Fruit fly (Drosophila melanogaster) whole organism, embryonic: ENCODE data around the gene eIF3d1.

Experiments
- Bdp1 ChIP-seq: fragments of 200-800 bp; sonication (Bioruptor generic); optimal IDR thresholded peaks from 3 replicates; lab custom pipeline; 2016; ENCODE audit warnings: missing biosample characterization, missing genetic modification characterization
- Bteb2 ChIP-seq: fragments of 200-800 bp; sonication (Bioruptor generic); optimal IDR thresholded peaks from 2 replicates; lab custom pipeline; 2016; ENCODE audit warnings: missing biosample characterization, missing genetic modification characterization
- CG10147 ChIP-seq: fragments of 200-800 bp; sonication (Bioruptor generic); optimal IDR thresholded peaks from 2 replicates; lab custom pipeline; 2019; ENCODE audit warnings: missing biosample characterization, mild to moderate bottlenecking, missing genetic modification characterization, moderate library complexity
- CG10267 ChIP-seq: fragments of 200-800 bp; sonication (Bioruptor generic); optimal IDR thresholded peaks from 2 replicates; lab custom pipeline; 2018; ENCODE audit warnings: missing biosample characterization, mild to moderate bottlenecking, missing genetic modification characterization, moderate library complexity
- CG10543 ChIP-seq: fragments of 200-800 bp; sonication (Bioruptor generic); optimal IDR thresholded peaks from 3 replicates; lab custom pipeline; 2017; ENCODE audit warnings: missing biosample characterization, mild to moderate bottlenecking, missing genetic modification characterization, moderate library complexity
- CG12071 ChIP-seq: fragments of 200-800 bp; sonication (Bioruptor generic); optimal IDR thresholded peaks from 3 replicates; lab custom pipeline; 2018; ENCODE audit warnings: missing biosample characterization, mild to moderate bottlenecking, missing genetic modification characterization
- CG13123 ChIP-seq: fragments of 200-800 bp; sonication (Bioruptor generic); optimal IDR thresholded peaks from 2 replicates; lab custom pipeline; 2016; ENCODE audit warnings: missing biosample characterization, missing genetic modification characterization
- CG15073 ChIP-seq: fragments of 200-800 bp; sonication (Bioruptor generic); optimal IDR thresholded peaks from 2 replicates; lab custom pipeline; 2016; ENCODE audit warnings: missing biosample characterization, missing genetic modification characterization
- CG17568 ChIP-seq: fragments of 200-800 bp; sonication (Bioruptor generic); optimal IDR thresholded peaks from 2 replicates; lab custom pipeline; 2018; ENCODE audit warnings: missing biosample characterization, mild to moderate bottlenecking, missing genetic modification characterization, moderate library complexity
- CG18764 ChIP-seq: fragments of 200-800 bp; sonication (Bioruptor generic); optimal IDR thresholded peaks from 3 replicates; lab custom pipeline; 2016; ENCODE audit warnings: missing biosample characterization, missing genetic modification characterization
- CG2120 ChIP-seq: fragments of 200-800 bp; sonication (Bioruptor generic); optimal IDR thresholded peaks from 3 replicates; lab custom pipeline; 2016; ENCODE audit warnings: missing biosample characterization, missing genetic modification characterization
- CG2678 ChIP-seq: fragments of 200-800 bp; sonication (Bioruptor generic); optimal IDR thresholded peaks from 3 replicates; lab custom pipeline; 2019; ENCODE audit warnings: missing biosample characterization, mild to moderate bottlenecking, missing genetic modification characterization, moderate library complexity
- CG5953 ChIP-seq: fragments of 200-800 bp; sonication (Bioruptor generic); IDR thresholded peaks from 2 replicates; pipeline ENCODE4 v1.3.6; 2022; ENCODE audit warnings: missing biosample characterization, missing genetic modification characterization
- CG7271 ChIP-seq: fragments of 200-800 bp; sonication (Bioruptor generic); optimal IDR thresholded peaks from 2 replicates; lab custom pipeline; 2018; ENCODE audit warnings: missing biosample characterization, mild to moderate bottlenecking, missing genetic modification characterization, moderate library complexity
- CG8944 ChIP-seq: fragments of 200-800 bp; sonication (Bioruptor generic); optimal IDR thresholded peaks from 3 replicates; lab custom pipeline; 2016; ENCODE audit warnings: missing biosample characterization, missing genetic modification characterization
- CG9932 ChIP-seq: fragments of 200-800 bp; sonication (Bioruptor generic); IDR thresholded peaks from 2 replicates; pipeline ENCODE4 v1.3.6; 2022; ENCODE audit warnings: missing biosample characterization, missing genetic modification characterization
- Chrac-16 ChIP-seq: fragments of 200-800 bp; sonication (Bioruptor generic); optimal IDR thresholded peaks from 3 replicates; lab custom pipeline; 2016; ENCODE audit warnings: missing biosample characterization, missing genetic modification characterization
- Dfd ChIP-seq, 2 experiments: fragments of >200 bp; optimal IDR thresholded peaks; 2 replicates each; lab custom pipeline; 2017; ENCODE audit warnings: missing biosample characterization in 2 of 2, missing genetic modification characterization in 2 of 2
- Dll ChIP-seq: fragments of 200-800 bp; sonication (Bioruptor generic); IDR thresholded peaks from 4 replicates; pipeline ENCODE4 v1.3.6; 2022; ENCODE audit warnings: missing biosample characterization, missing genetic modification characterization; ENCODE audit not compliant: partially characterized antibody
- E2f1 ChIP-seq: fragments of 200-800 bp; sonication (Bioruptor generic); IDR thresholded peaks from 2 replicates; pipeline ENCODE4 v1.3.6; 2022; ENCODE audit warnings: missing biosample characterization, missing genetic modification characterization
- HLHmδ ChIP-seq: fragments of 200-800 bp; sonication (Bioruptor generic); optimal IDR thresholded peaks from 2 replicates; lab custom pipeline; 2018; ENCODE audit warnings: missing biosample characterization, mild to moderate bottlenecking, missing genetic modification characterization, moderate library complexity
- Hand ChIP-seq: fragments of 200-800 bp; sonication (Bioruptor generic); optimal IDR thresholded peaks from 2 replicates; lab custom pipeline; 2017; ENCODE audit warnings: mild to moderate bottlenecking, missing biosample characterization, missing genetic modification reagents, missing genetic modification characterization
- HmgZ ChIP-seq: fragments of 200-800 bp; sonication (Bioruptor generic); optimal IDR thresholded peaks from 2 replicates; lab custom pipeline; 2018; ENCODE audit warnings: missing biosample characterization, mild to moderate bottlenecking, missing genetic modification characterization
- Hr51 ChIP-seq, 2 experiments: fragments of 200-800 bp; sonication (Bioruptor generic); optimal IDR thresholded peaks; 2 replicates in 1 of 2; 3 replicates in 1 of 2; lab custom pipeline; 2016 to 2018; ENCODE audit warnings: missing biosample characterization in 2 of 2, missing genetic modification characterization in 2 of 2, mild to moderate bottlenecking in 1 of 2, moderate library complexity in 1 of 2
- MTF-1 ChIP-seq: fragments of 200-800 bp; sonication (Bioruptor generic); optimal IDR thresholded peaks from 2 replicates; lab custom pipeline; 2018; ENCODE audit warnings: missing biosample characterization, mild to moderate bottlenecking, missing genetic modification characterization, borderline replicate concordance
- Myb ChIP-seq: fragments of 200-800 bp; sonication (Bioruptor generic); optimal IDR thresholded peaks from 2 replicates; lab custom pipeline; 2016; ENCODE audit warnings: missing biosample characterization, missing genetic modification characterization
- Oaz ChIP-seq: fragments of 200-800 bp; sonication (Bioruptor generic); IDR thresholded peaks from 2 replicates; pipeline ENCODE4 v1.3.6; 2022; ENCODE audit warnings: missing biosample characterization, missing genetic modification characterization
- Pdp1 ChIP-seq, 2 experiments: fragments of 200-800 bp; sonication (Bioruptor generic); optimal IDR thresholded peaks; 3 replicates each; lab custom pipeline; 2016; ENCODE audit warnings: missing biosample characterization in 2 of 2, missing genetic modification characterization in 2 of 2, mild to moderate bottlenecking in 1 of 2, moderate library complexity in 1 of 2
- Stat92E ChIP-seq, 3 experiments: fragments of >200 bp in 2 of 3; fragments of 200-800 bp in 1 of 3; sonication (Bioruptor generic) in 1 of 3; optimal IDR thresholded peaks; 2 replicates each; lab custom pipeline; 2017 to 2019; ENCODE audit warnings: missing biosample characterization in 3 of 3, missing genetic modification characterization in 3 of 3, mild to moderate bottlenecking in 1 of 3, moderate library complexity in 1 of 3
- bbx ChIP-seq: fragments of 200-800 bp; sonication (Bioruptor generic); IDR thresholded peaks from 2 replicates; pipeline ENCODE4 v1.3.6; 2022; ENCODE audit warnings: missing biosample characterization, missing genetic modification characterization; ENCODE audit not compliant: partially characterized antibody
- bsh ChIP-seq, 2 experiments: fragments of 200-800 bp; sonication (Bioruptor generic); optimal IDR thresholded peaks; 2 replicates each; lab custom pipeline; 2017 to 2018; ENCODE audit warnings: mild to moderate bottlenecking in 2 of 2, missing biosample characterization in 2 of 2, missing genetic modification characterization in 2 of 2, moderate library complexity in 1 of 2
- crc ChIP-seq: fragments of 200-800 bp; sonication (Bioruptor generic); optimal IDR thresholded peaks from 2 replicates; lab custom pipeline; 2016; ENCODE audit warnings: missing biosample characterization, missing genetic modification characterization
- gce ChIP-seq: fragments of 200-800 bp; sonication (Bioruptor generic); IDR thresholded peaks from 3 replicates; pipeline ENCODE4 v1.3.6; 2022; ENCODE audit warnings: missing biosample characterization, missing genetic modification characterization
- gcm2 ChIP-seq: fragments of 200-800 bp; sonication (Bioruptor generic); optimal IDR thresholded peaks from 2 replicates; lab custom pipeline; 2016; ENCODE audit warnings: missing biosample characterization, missing genetic modification characterization
- ind ChIP-seq: fragments of 200-800 bp; sonication (Bioruptor generic); optimal IDR thresholded peaks from 3 replicates; lab custom pipeline; 2016; ENCODE audit warnings: missing biosample characterization, missing genetic modification characterization
- jing ChIP-seq: fragments of 200-800 bp; sonication (Bioruptor generic); optimal IDR thresholded peaks from 2 replicates; lab custom pipeline; 2018; ENCODE audit warnings: missing biosample characterization, mild to moderate bottlenecking, missing genetic modification characterization
- ken ChIP-seq: fragments of 200-800 bp; sonication (Bioruptor generic); IDR thresholded peaks from 3 replicates; pipeline ENCODE4 v1.3.6; 2022; ENCODE audit warnings: missing biosample characterization, missing genetic modification characterization
- rib ChIP-seq: fragments of 200-800 bp; sonication (Bioruptor generic); IDR thresholded peaks from 2 replicates; pipeline ENCODE4 v1.3.6; 2022; ENCODE audit warnings: missing biosample characterization, missing genetic modification characterization
- salm ChIP-seq: fragments of 200-800 bp; sonication (Bioruptor generic); optimal IDR thresholded peaks from 2 replicates; lab custom pipeline; 2018; ENCODE audit warnings: missing biosample characterization, mild to moderate bottlenecking, missing genetic modification characterization
- sd ChIP-seq: fragments of 200-800 bp; sonication (Bioruptor generic); optimal IDR thresholded peaks from 3 replicates; lab custom pipeline; 2018; ENCODE audit warnings: missing biosample characterization, mild to moderate bottlenecking, missing genetic modification characterization, moderate library complexity
- seq ChIP-seq: fragments of 200-800 bp; sonication (Bioruptor generic); IDR thresholded peaks from 2 replicates; pipeline ENCODE4 v1.3.6; 2022; ENCODE audit warnings: missing biosample characterization, missing genetic modification characterization
- sna ChIP-seq: fragments of 200-800 bp; sonication (Bioruptor generic); IDR thresholded peaks from 2 replicates; pipeline ENCODE4 v1.3.6; 2022; ENCODE audit warnings: missing biosample characterization, missing genetic modification characterization; ENCODE audit not compliant: partially characterized antibody
- stc ChIP-seq: fragments of 200-800 bp; sonication (Bioruptor generic); IDR thresholded peaks from 2 replicates; pipeline ENCODE4 v1.3.6; 2022; ENCODE audit warnings: missing biosample characterization, missing genetic modification characterization
- stwl ChIP-seq: fragments of 200-800 bp; sonication (Bioruptor generic); optimal IDR thresholded peaks from 3 replicates; lab custom pipeline; 2018; ENCODE audit warnings: missing biosample characterization, mild to moderate bottlenecking, missing genetic modification characterization, moderate library complexity
- sug ChIP-seq: fragments of 200-800 bp; optimal IDR thresholded peaks from 2 replicates; lab custom pipeline; 2019; ENCODE audit warnings: missing biosample characterization, mild to moderate bottlenecking, missing genetic modification characterization, moderate library complexity
- tin ChIP-seq: fragments of 200-800 bp; sonication (Bioruptor generic); optimal IDR thresholded peaks from 3 replicates; lab custom pipeline; 2016; ENCODE audit warnings: missing biosample characterization, missing genetic modification characterization
- trh ChIP-seq: fragments of 200-800 bp; sonication (Bioruptor generic); optimal IDR thresholded peaks from 2 replicates; lab custom pipeline; 2016; ENCODE audit warnings: missing biosample characterization, missing genetic modification characterization
- ttk ChIP-seq: fragments of 200-800 bp; sonication (Bioruptor generic); IDR thresholded peaks from 2 replicates; pipeline ENCODE4 v2.1.2; 2022; ENCODE audit warnings: missing biosample characterization, missing genetic modification characterization
- twi ChIP-seq: fragments of 200-800 bp; optimal IDR thresholded peaks from 2 replicates; lab custom pipeline; 2019; ENCODE audit warnings: missing biosample characterization, mild to moderate bottlenecking, missing genetic modification characterization, moderate library complexity
- wdn ChIP-seq: fragments of 200-800 bp; sonication (Bioruptor generic); IDR thresholded peaks from 2 replicates; pipeline ENCODE4 v1.3.6; 2022; ENCODE audit warnings: missing biosample characterization, missing genetic modification characterization
- zen ChIP-seq: fragments of 200-800 bp; sonication (Bioruptor generic); optimal IDR thresholded peaks from 3 replicates; lab custom pipeline; 2018; ENCODE audit warnings: missing biosample characterization, mild to moderate bottlenecking, missing genetic modification characterization, moderate library complexity

Gene eIF3d1

dm6 chr3R:23725711-23726349, 46.0 kb downstream of the eIF3d1 start (continued):
- no peak for TF ChIP-seq bsh (GFP tag; optimal IDR thresholded peaks at IDR 0.05; lab: Kevin White, UChicago)
- TF ChIP-seq ken (GFP tag; lab: Robert Waterston, UW): no peak
- no peak for TF ChIP-seq Dfd (GFP tag; optimal IDR thresholded peaks at IDR 0.05; lab: Kevin White, UChicago)
- TF ChIP-seq bbx (GFP tag; lab: Robert Waterston, UW): no peak
- TF ChIP-seq HLHmδ (GFP tag; lab: Kevin White, UChicago): no peak
- peak; percentile 81 for TF ChIP-seq sug (tag; lab: Kevin White, UChicago)
- no peak for TF ChIP-seq Oaz
- TF ChIP-seq Hand (GFP tag; lab: Kevin White, UChicago): no peak
- no peak for TF ChIP-seq Dll (GFP tag; lab: Robert Waterston, UW)
- TF ChIP-seq CG12071: peak; percentile 52
- TF ChIP-seq wdn (GFP tag; lab: Robert Waterston, UW): no peak
- peak in 1 of 2 experiments; percentile 51 for TF ChIP-seq Pdp1 (GFP tag; optimal IDR thresholded peaks at IDR 0.05; lab: Kevin White, UChicago)
- no peak for TF ChIP-seq Bdp1
- TF ChIP-seq Hr51 (GFP tag; optimal IDR thresholded peaks at IDR 0.05; lab: Kevin White, UChicago): no peak
- no peak for TF ChIP-seq CG17568 (GFP tag; lab: Kevin White, UChicago)
- peak; percentile 67; the same call in 1 of the 2 replicates for TF ChIP-seq rib (GFP tag; lab: Robert Waterston, UW)
- no peak for TF ChIP-seq seq (GFP tag; lab: Robert Waterston, UW)
- no peak for TF ChIP-seq CG10267
- TF ChIP-seq HmgZ: peak; percentile 68
- no peak for TF ChIP-seq Chrac-16 (GFP tag; lab: Kevin White, UChicago)
- peak; percentile 86 for TF ChIP-seq CG10543 (GFP tag; lab: Kevin White, UChicago)
- peak; percentile 28 for TF ChIP-seq salm
- TF ChIP-seq CG8944 (GFP tag; lab: Kevin White, UChicago): no peak
- TF ChIP-seq jing (GFP tag; lab: Kevin White, UChicago): no peak
- no peak for TF ChIP-seq CG9932 (GFP tag; lab: Robert Waterston, UW)
- no peak for TF ChIP-seq CG18764 (GFP tag; lab: Kevin White, UChicago)
- TF ChIP-seq E2f1: no peak
- TF ChIP-seq CG13123 (GFP tag; lab: Kevin White, UChicago): no peak
- no peak for TF ChIP-seq sna (GFP tag; lab: Robert Waterston, UW)
- TF ChIP-seq stwl: no peak
- peak; percentile 61 for TF ChIP-seq sd
- TF ChIP-seq crc (GFP tag; lab: Kevin White, UChicago): no peak
- no peak for TF ChIP-seq CG15073 (GFP tag; lab: Kevin White, UChicago)
- no peak for TF ChIP-seq MTF-1 (GFP tag; lab: Kevin White, UChicago)
- TF ChIP-seq gcm2 (GFP tag; lab: Kevin White, UChicago): no peak
- peak; percentile 33 for TF ChIP-seq CG2120
- no peak for TF ChIP-seq Bteb2
- TF ChIP-seq, all 482 proteins: peak for 88

- TF ChIP-seq CG10147 (peak; percentile 86), stc (peak; percentile 81), tin (GFP tag; lab: Kevin White, UChicago) (peak; percentile 55), ind (peak; percentile 82), Stat92E (GFP tag; optimal IDR thresholded peaks at IDR 0.05; lab: Kevin White, UChicago) (no peak), twi (tag; lab: Kevin White, UChicago) (no peak), trh (GFP tag; lab: Kevin White, UChicago) (no peak), gce (GFP tag; lab: Robert Waterston, UW) (no peak), CG2678 (tag; lab: Kevin White, UChicago) (peak; percentile 90), CG5953 (GFP tag; lab: Robert Waterston, UW) (no peak; the same call in 1 of the 2 replicates), Myb (GFP tag; lab: Kevin White, UChicago) (peak; percentile 42), stwl (no peak), zen (tag; lab: Kevin White, UChicago) (peak; percentile 41), CG7271 (tag; lab: Kevin White, UChicago) (no peak), ttk (GFP tag; lab: Robert Waterston, UW) (peak; percentile 64), ken (GFP tag; lab: Robert Waterston, UW) (peak; percentile 64; the same call in 1 of the 3 replicates)
Observed at dm6 chr3R:23726740-23727139, 46.9 kb downstream of the eIF3d1 start.
